Worm (Caenorhabditis elegans) whole organism, L2 larva: Measurements from ENCODE around the gene mrpl-45.

ENCODE experiments used
- C34F6.9 ChIP-seq: fragments of 150-350 bp; optimal IDR thresholded peaks from 2 replicates; lab custom pipeline; 2014; ENCODE audit warnings: missing biosample characterization, missing genetic modification characterization
- F13H6.1 ChIP-seq: sonication (generic microtip); optimal IDR thresholded peaks from 2 replicates; lab custom pipeline; 2016; ENCODE audit warnings: missing genetic modification characterization, missing compliant biosample characterization
- R02D3.7 ChIP-seq: fragments of 150-350 bp; optimal IDR thresholded peaks from 2 replicates; lab custom pipeline; 2014; ENCODE audit warnings: missing biosample characterization, missing genetic modification characterization
- Y55F3AM.14 ChIP-seq: fragments of 200-800 bp; sonication (Bioruptor generic); optimal IDR thresholded peaks from 2 replicates; lab custom pipeline; 2018; ENCODE audit warnings: mild to moderate bottlenecking, missing genetic modification characterization, missing compliant biosample characterization
- ZK546.5 ChIP-seq: sonication (generic microtip); optimal IDR thresholded peaks from 2 replicates; lab custom pipeline; 2017; ENCODE audit warnings: missing biosample characterization, missing genetic modification characterization
- alr-1 ChIP-seq: fragments of 150-350 bp; optimal IDR thresholded peaks from 2 replicates; lab custom pipeline; 2014; ENCODE audit warnings: missing biosample characterization, missing genetic modification characterization
- aly-2 ChIP-seq: fragments of 150-350 bp; optimal IDR thresholded peaks from 2 replicates; lab custom pipeline; 2014; ENCODE audit warnings: missing biosample characterization, missing genetic modification characterization
- ama-1 ChIP-seq: fragments of 150-350 bp; optimal IDR thresholded peaks from 2 replicates; lab custom pipeline; 2018; ENCODE audit warnings: inconsistent platforms
- blmp-1 ChIP-seq: sonication (generic microtip); optimal IDR thresholded peaks from 2 replicates; lab custom pipeline; 2017; ENCODE audit warnings: missing genetic modification characterization, mild to moderate bottlenecking, missing compliant biosample characterization, antibody characterized with exemption, moderate library complexity; ENCODE audit not compliant: insufficient read depth
- ceh-16 ChIP-seq: fragments of 150-350 bp; optimal IDR thresholded peaks from 2 replicates; lab custom pipeline; 2014; ENCODE audit warnings: missing biosample characterization, missing genetic modification characterization
- crh-2 ChIP-seq: sonication (generic microtip); optimal IDR thresholded peaks from 2 replicates; lab custom pipeline; 2017; ENCODE audit warnings: missing biosample characterization, missing genetic modification characterization
- dmd-4 ChIP-seq: sonication (generic microtip); optimal IDR thresholded peaks from 2 replicates; lab custom pipeline; 2017; ENCODE audit warnings: missing biosample characterization, missing genetic modification characterization
- egl-27 ChIP-seq: sonication (generic microtip); optimal IDR thresholded peaks from 3 replicates; lab custom pipeline; 2017; ENCODE audit warnings: missing biosample characterization, missing genetic modification reagents, missing genetic modification characterization
- elt-1 ChIP-seq: fragments of 150-350 bp; optimal IDR thresholded peaks from 2 replicates; lab custom pipeline; 2014; ENCODE audit warnings: missing biosample characterization, missing genetic modification characterization
- fos-1 ChIP-seq: fragments of 150-350 bp; optimal IDR thresholded peaks from 2 replicates; lab custom pipeline; 2014; ENCODE audit warnings: missing biosample characterization, missing genetic modification characterization
- gmeb-1 ChIP-seq: fragments of 150-350 bp; optimal IDR thresholded peaks from 2 replicates; lab custom pipeline; 2014; ENCODE audit warnings: missing biosample characterization, missing genetic modification characterization
- lin-11 ChIP-seq: fragments of 150-350 bp; sonication (generic microtip); optimal IDR thresholded peaks from 2 replicates; lab custom pipeline; 2014; ENCODE audit warnings: missing biosample characterization, missing genetic modification characterization, inconsistent platforms, mixed read lengths
- lin-13 ChIP-seq: fragments of 150-350 bp; optimal IDR thresholded peaks from 2 replicates; lab custom pipeline; 2014; ENCODE audit warnings: missing biosample characterization, missing genetic modification reagents, missing genetic modification characterization
- lin-39 ChIP-seq: fragments of 150-350 bp; optimal IDR thresholded peaks from 2 replicates; lab custom pipeline; 2014; ENCODE audit warnings: missing biosample characterization, missing genetic modification reagents, missing genetic modification characterization
- lsy-2 ChIP-seq, 2 experiments: fragments of 150-350 bp in 1 of 2; sonication (generic microtip) in 1 of 2; optimal IDR thresholded peaks; 2 replicates each; lab custom pipeline; 2014 to 2017; ENCODE audit warnings: missing biosample characterization in 2 of 2, missing genetic modification characterization in 2 of 2
- mab-5 ChIP-seq: fragments of 150-350 bp; optimal IDR thresholded peaks from 2 replicates; lab custom pipeline; 2014; ENCODE audit warnings: missing biosample characterization, missing genetic modification characterization
- mbf-1 ChIP-seq: sonication (generic microtip); optimal IDR thresholded peaks from 2 replicates; lab custom pipeline; 2017; ENCODE audit warnings: missing biosample characterization, missing genetic modification characterization
- mdl-1 ChIP-seq, 2 experiments: fragments of 150-350 bp in 1 of 2; sonication (generic microtip) in 1 of 2; optimal IDR thresholded peaks; 2 replicates each; lab custom pipeline; 2017; ENCODE audit warnings: missing biosample characterization in 2 of 2, missing genetic modification characterization in 2 of 2
- nhr-11 ChIP-seq: fragments of 150-350 bp; optimal IDR thresholded peaks from 2 replicates; lab custom pipeline; 2014; ENCODE audit warnings: missing biosample characterization, missing genetic modification characterization
- nhr-12 ChIP-seq: fragments of 150-350 bp; optimal IDR thresholded peaks from 2 replicates; lab custom pipeline; 2014; ENCODE audit warnings: missing biosample characterization, missing genetic modification characterization
- nhr-129 ChIP-seq: fragments of 150-350 bp; optimal IDR thresholded peaks from 2 replicates; lab custom pipeline; 2014; ENCODE audit warnings: missing biosample characterization, missing genetic modification characterization
- nhr-21 ChIP-seq: fragments of 150-350 bp; optimal IDR thresholded peaks from 2 replicates; lab custom pipeline; 2014; ENCODE audit warnings: missing biosample characterization, missing genetic modification characterization
- nhr-237 ChIP-seq: fragments of 150-350 bp; optimal IDR thresholded peaks from 2 replicates; lab custom pipeline; 2014; ENCODE audit warnings: missing biosample characterization, missing genetic modification characterization
- nhr-25 ChIP-seq: fragments of 150-350 bp; sonication (generic microtip); optimal IDR thresholded peaks from 3 replicates; lab custom pipeline; 2014; ENCODE audit warnings: missing biosample characterization, missing genetic modification characterization
- nhr-77 ChIP-seq: fragments of 150-350 bp; optimal IDR thresholded peaks from 2 replicates; lab custom pipeline; 2014; ENCODE audit warnings: missing biosample characterization, missing genetic modification characterization
- peb-1 ChIP-seq: fragments of 150-350 bp; optimal IDR thresholded peaks from 2 replicates; lab custom pipeline; 2014; ENCODE audit warnings: missing biosample characterization, missing genetic modification characterization
- sem-4 ChIP-seq: fragments of 150-350 bp; optimal IDR thresholded peaks from 2 replicates; lab custom pipeline; 2014; ENCODE audit warnings: missing biosample characterization, missing genetic modification reagents, missing genetic modification characterization
- skn-1 ChIP-seq: sonication (generic microtip); optimal IDR thresholded peaks from 2 replicates; lab custom pipeline; 2017; ENCODE audit warnings: missing biosample characterization, missing genetic modification characterization
- sma-3 ChIP-seq: sonication (generic microtip); optimal IDR thresholded peaks from 2 replicates; lab custom pipeline; 2016; ENCODE audit warnings: missing genetic modification reagents, missing genetic modification characterization, missing compliant biosample characterization
- sma-9 ChIP-seq, 2 experiments: fragments of 150-350 bp in 1 of 2; sonication (generic microtip) in 1 of 2; optimal IDR thresholded peaks; 2 replicates each; lab custom pipeline; 2014 to 2016; ENCODE audit warnings: missing genetic modification characterization in 2 of 2, mild to moderate bottlenecking in 1 of 2, missing biosample characterization in 1 of 2, missing compliant biosample characterization in 1 of 2, missing genetic modification reagents in 1 of 2, moderate library complexity in 1 of 2
- snpc-4 ChIP-seq: fragments of 150-350 bp; optimal IDR thresholded peaks from 2 replicates; lab custom pipeline; 2014; ENCODE audit warnings: missing biosample characterization, missing genetic modification characterization
- unc-39 ChIP-seq: fragments of 150-350 bp; optimal IDR thresholded peaks from 2 replicates; lab custom pipeline; 2014; ENCODE audit warnings: missing biosample characterization, missing genetic modification characterization
- unc-55 ChIP-seq: fragments of 150-350 bp; sonication (generic microtip); optimal IDR thresholded peaks from 3 replicates; lab custom pipeline; 2014; ENCODE audit warnings: missing biosample characterization, missing genetic modification reagents, missing genetic modification characterization
- unc-62 ChIP-seq: fragments of 150-350 bp; optimal IDR thresholded peaks from 2 replicates; lab custom pipeline; 2014; ENCODE audit warnings: missing biosample characterization, missing genetic modification reagents, missing genetic modification characterization
- zag-1 ChIP-seq: fragments of 150-350 bp; optimal IDR thresholded peaks from 2 replicates; lab custom pipeline; 2014; ENCODE audit warnings: missing biosample characterization, missing genetic modification characterization
- ztf-1 ChIP-seq: fragments of 200-800 bp; sonication (Bioruptor generic); conservative IDR thresholded peaks from 2 replicates; pipeline ENCODE4 v1.3.6; 2022; ENCODE audit warnings: missing genetic modification characterization, missing compliant biosample characterization
- ztf-11 ChIP-seq: sonication (generic microtip); optimal IDR thresholded peaks from 2 replicates; lab custom pipeline; 2017; ENCODE audit warnings: missing biosample characterization, missing genetic modification characterization
- ztf-4 ChIP-seq: fragments of 150-350 bp; optimal IDR thresholded peaks from 2 replicates; lab custom pipeline; 2014; ENCODE audit warnings: missing biosample characterization, missing genetic modification characterization

mrpl-45 gene

DNA sequence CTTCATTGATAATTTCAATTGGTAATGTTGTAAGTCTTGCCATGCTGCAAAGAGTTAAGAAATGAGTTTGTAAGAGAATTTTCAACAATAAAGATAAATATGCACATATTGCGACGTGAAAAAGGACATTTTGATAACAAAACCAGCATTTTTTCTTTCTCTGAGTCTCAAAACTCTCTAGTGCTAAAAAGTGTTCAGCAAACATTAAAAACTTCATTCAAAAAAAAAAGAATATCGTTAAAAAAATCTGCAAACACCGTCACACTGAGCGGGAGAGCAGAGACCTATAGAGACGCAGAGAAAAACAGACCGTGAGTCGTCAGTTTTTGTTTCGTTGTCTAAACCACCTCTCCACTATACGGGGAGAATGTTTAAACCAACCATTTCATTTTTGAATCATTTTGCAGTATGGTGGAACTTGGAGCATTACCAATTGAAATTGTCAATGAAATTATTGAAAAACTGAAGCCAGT, 47.3 kb upstream of the mrpl-45 start, which contains the start of the genes fbxa-76 and fbxa-77:
Gene fbxa-76 (minus strand): TSS at position 51 of the 473 bp plus-strand sequence.
Gene fbxa-77 (plus strand): TSS at position 365 of the 473 bp plus-strand sequence.
- TF ChIP-seq fos-1 (peak; percentile 71), ZK546.5 (no peak), zag-1 (tag; lab: Kevin White, UChicago) (no peak), lin-13 (GFP tag; lab: Kevin White, UChicago) (peak; percentile 10), lin-11 (no peak), lin-39 (tag; lab: Kevin White, UChicago) (no peak), ztf-4 (tag; lab: Kevin White, UChicago) (no peak), peb-1 (tag; lab: Kevin White, UChicago) (no peak), sma-9 (GFP tag; optimal IDR thresholded peaks at IDR 0.05; lab: Kevin White, UChicago) (peak; percentile 58), sma-9 (tag; optimal IDR thresholded peaks at IDR 0.05; lab: Kevin White, UChicago) (no peak), ceh-16 (tag; lab: Kevin White, UChicago) (no peak), snpc-4 (tag; lab: Kevin White, UChicago) (no peak), nhr-77 (tag; lab: Kevin White, UChicago) (no peak), F13H6.1 (tag; lab: Kevin White, UChicago) (peak; percentile 52), aly-2 (tag; lab: Kevin White, UChicago) (no peak), unc-55 (GFP tag; lab: Kevin White, UChicago) (peak; percentile 73), elt-1 (tag; lab: Kevin White, UChicago) (no peak), skn-1 (tag; lab: Kevin White, UChicago) (no peak), dmd-4 (tag; lab: Kevin White, UChicago) (no peak), ztf-11 (tag; lab: Kevin White, UChicago) (no peak), gmeb-1 (tag; lab: Kevin White, UChicago) (no peak), crh-2 (peak; percentile 41), ztf-1 (GFP tag; lab: Robert Waterston, UW) (no peak), mdl-1 (tag; optimal IDR thresholded peaks at IDR 0.05; lab: Kevin White, UChicago) (no peak), sma-3 (GFP tag; lab: Kevin White, UChicago) (no peak), C34F6.9 (tag; lab: Kevin White, UChicago) (peak; percentile 38), R02D3.7 (tag; lab: Kevin White, UChicago) (no peak), nhr-12 (tag; lab: Kevin White, UChicago) (no peak), nhr-11 (tag; lab: Kevin White, UChicago) (no peak), unc-62 (GFP tag; lab: Kevin White, UChicago) (no peak), nhr-129 (tag; lab: Kevin White, UChicago) (peak; percentile 71), Y55F3AM.14 (GFP tag; lab: Kevin White, UChicago) (no peak), nhr-237 (tag; lab: Kevin White, UChicago) (no peak), unc-39 (tag; lab: Kevin White, UChicago) (no peak), lsy-2 (tag; optimal IDR thresholded peaks at IDR 0.05; lab: Kevin White, UChicago) (peak in 1 of 2 experiments; percentile 52), alr-1 (tag; lab: Kevin White, UChicago) (no peak), mbf-1 (tag; lab: Kevin White, UChicago) (no peak), egl-27 (tag; lab: Kevin White, UChicago) (no peak), nhr-25 (tag; lab: Kevin White, UChicago) (peak; percentile 14), mab-5 (no peak), nhr-21 (tag; lab: Kevin White, UChicago) (no peak), sem-4 (no peak), blmp-1 (tag; lab: Kevin White, UChicago) (no peak)

DNA sequence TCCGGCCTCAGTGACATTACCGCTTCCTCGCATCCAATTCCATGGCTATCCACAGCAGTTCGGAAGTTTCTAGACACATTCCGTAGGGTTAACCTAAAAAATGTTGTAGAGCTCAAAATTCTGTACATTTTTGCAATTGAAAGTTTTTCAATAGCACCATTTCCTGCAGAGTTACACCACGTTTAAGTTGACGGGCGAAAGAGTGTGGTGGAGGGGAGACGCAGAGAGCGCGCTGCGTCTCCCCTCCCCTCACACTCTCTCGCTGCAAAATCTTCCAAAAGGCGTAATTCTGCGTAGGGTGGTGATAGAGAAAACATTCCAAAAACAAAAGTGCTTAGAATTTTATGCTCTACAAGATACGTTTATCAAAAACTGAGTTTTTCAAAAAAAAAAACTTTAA, 46.5 kb upstream of the mrpl-45 start:
- no peak for TF ChIP-seq R02D3.7 (tag; lab: Kevin White, UChicago)
- TF ChIP-seq nhr-129 (tag; lab: Kevin White, UChicago), result no peak
- no peak for TF ChIP-seq lin-39 (tag; lab: Kevin White, UChicago)
- TF ChIP-seq ama-1 (lab: Kevin White, UChicago), result no peak
- no peak for TF ChIP-seq C34F6.9 (tag; lab: Kevin White, UChicago)
- no peak for TF ChIP-seq alr-1 (tag; lab: Kevin White, UChicago)
- no peak for TF ChIP-seq unc-39 (tag; lab: Kevin White, UChicago)
- TF ChIP-seq nhr-12 (tag; lab: Kevin White, UChicago), result no peak
- TF ChIP-seq nhr-25 (tag; lab: Kevin White, UChicago), result no peak
- no peak for TF ChIP-seq crh-2
- TF ChIP-seq snpc-4 (tag; lab: Kevin White, UChicago), result no peak
- no peak for TF ChIP-seq sma-3 (GFP tag; lab: Kevin White, UChicago)
- TF ChIP-seq peb-1 (tag; lab: Kevin White, UChicago), result no peak
- no peak for TF ChIP-seq dmd-4 (tag; lab: Kevin White, UChicago)
- no peak for TF ChIP-seq F13H6.1 (tag; lab: Kevin White, UChicago)
- TF ChIP-seq unc-62 (GFP tag; lab: Kevin White, UChicago), result no peak
